Worm (Caenorhabditis elegans) whole organism, early embryonic: ENCODE measurements around the gene vab-1.

Experiments
- B0310.2 ChIP-seq: sonication (generic microtip); optimal IDR thresholded peaks from 2 replicates; lab custom pipeline; 2016; ENCODE audit warnings: mild to moderate bottlenecking, missing genetic modification characterization, missing compliant biosample characterization
- F13C5.2 ChIP-seq: sonication (generic microtip); optimal IDR thresholded peaks from 2 replicates; lab custom pipeline; 2017; ENCODE audit warnings: mild to moderate bottlenecking, missing genetic modification characterization, inconsistent platforms, missing compliant biosample characterization
- aly-1 ChIP-seq: sonication (generic microtip); optimal IDR thresholded peaks from 2 replicates; lab custom pipeline; 2016; ENCODE audit warnings: missing genetic modification characterization, missing compliant biosample characterization
- ama-1 ChIP-seq: fragments of 150-350 bp; optimal IDR thresholded peaks from 2 replicates; lab custom pipeline; 2014
- ceh-13 ChIP-seq: fragments of 200-800 bp; sonication (Bioruptor generic); optimal IDR thresholded peaks from 2 replicates; lab custom pipeline; 2018; ENCODE audit warnings: mild to moderate bottlenecking, missing genetic modification characterization, missing compliant biosample characterization
- ceh-36 ChIP-seq: sonication (generic microtip); optimal IDR thresholded peaks from 2 replicates; lab custom pipeline; 2016; ENCODE audit warnings: missing genetic modification characterization, inconsistent platforms, missing compliant biosample characterization
- ets-7 ChIP-seq: sonication (generic microtip); optimal IDR thresholded peaks from 2 replicates; lab custom pipeline; 2016; ENCODE audit warnings: missing genotype, missing genetic modification characterization, missing compliant biosample characterization
- flt-1 ChIP-seq: fragments of 200-800 bp; sonication (Bioruptor generic); IDR thresholded peaks from 2 replicates; pipeline ENCODE4 v1.3.6; 2022; ENCODE audit warnings: missing genetic modification characterization, missing compliant biosample characterization
- hmbx-1 ChIP-seq: sonication (generic microtip); optimal IDR thresholded peaks from 2 replicates; lab custom pipeline; 2016; ENCODE audit warnings: mild to moderate bottlenecking, missing genetic modification characterization, missing compliant biosample characterization
- hmg-4 ChIP-seq: fragments of 200-800 bp; sonication (Bioruptor generic); optimal IDR thresholded peaks from 2 replicates; lab custom pipeline; 2018; ENCODE audit warnings: mild to moderate bottlenecking, missing genetic modification characterization, missing compliant biosample characterization
- hnd-1 ChIP-seq: sonication (generic microtip); optimal IDR thresholded peaks from 2 replicates; lab custom pipeline; 2016; ENCODE audit warnings: missing genetic modification characterization, missing compliant biosample characterization
- pes-1 ChIP-seq: fragments of 200-800 bp; sonication (Bioruptor generic); IDR thresholded peaks from 2 replicates; pipeline ENCODE4 v1.3.6; 2022; ENCODE audit warnings: missing genetic modification reagents, missing genetic modification characterization, missing compliant biosample characterization
- scrt-1 ChIP-seq: fragments of 200-800 bp; sonication (Bioruptor generic); IDR thresholded peaks from 2 replicates; pipeline ENCODE4 v1.3.6; 2022; ENCODE audit warnings: missing genetic modification characterization, missing compliant biosample characterization
- sea-1 ChIP-seq: fragments of 200-800 bp; sonication (Bioruptor generic); conservative IDR thresholded peaks from 2 replicates; pipeline ENCODE4 v1.3.6; 2022; ENCODE audit warnings: missing genetic modification characterization, missing compliant biosample characterization
- tbx-11 ChIP-seq: fragments of 200-800 bp; sonication (Bioruptor generic); IDR thresholded peaks from 2 replicates; pipeline ENCODE4 v1.3.6; 2022; ENCODE audit warnings: missing genetic modification characterization, missing compliant biosample characterization
- tbx-37 ChIP-seq: fragments of 200-800 bp; sonication (Bioruptor generic); conservative IDR thresholded peaks from 2 replicates; pipeline ENCODE4 v1.3.6; 2022; ENCODE audit warnings: missing genetic modification reagents, missing genetic modification characterization, missing compliant biosample characterization
- tra-4 ChIP-seq: sonication (generic microtip); optimal IDR thresholded peaks from 2 replicates; lab custom pipeline; 2017; ENCODE audit warnings: missing genetic modification characterization, missing compliant biosample characterization

Gene vab-1

DNA sequence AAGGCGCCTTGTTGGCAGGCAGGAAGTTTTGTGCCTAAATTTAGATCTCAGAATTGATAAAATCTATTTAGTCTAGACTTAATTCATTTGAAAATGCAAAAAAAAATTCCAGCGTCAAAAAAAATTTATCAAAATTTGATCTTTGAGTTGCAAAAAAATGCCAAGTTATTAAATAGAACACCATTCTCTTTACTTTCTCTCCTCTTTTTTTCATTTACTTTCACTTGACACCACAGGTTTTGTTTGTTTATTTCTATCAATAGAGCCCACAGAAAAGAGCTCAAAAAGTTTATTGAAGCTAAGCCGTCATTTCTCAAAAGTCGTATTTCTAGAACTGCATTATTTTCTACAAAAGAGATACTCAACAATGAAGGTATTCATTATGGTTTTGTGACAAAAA, 40.9 kb downstream of the vab-1 start, which contains the start of gene pqn-35:
Gene pqn-35 (plus strand): TSS at position 301 of the 400 bp plus-strand sequence.
- TF ChIP-seq hmbx-1 (tag; lab: Kevin White, UChicago) (no peak), hnd-1 (tag; lab: Kevin White, UChicago) (no peak), ama-1 (lab: Kevin White, UChicago) (no peak), sea-1 (GFP tag; lab: Robert Waterston, UW) (no peak), B0310.2 (no peak), hmg-4 (GFP tag; lab: Kevin White, UChicago) (no peak), aly-1 (no peak), scrt-1 (GFP tag; lab: Robert Waterston, UW) (no peak), tbx-11 (GFP tag; lab: Robert Waterston, UW) (no peak), ceh-36 (tag; lab: Kevin White, UChicago) (no peak), tra-4 (no peak), flt-1 (GFP tag; lab: Robert Waterston, UW) (no peak), tbx-37 (no peak), ceh-13 (GFP tag; lab: Kevin White, UChicago) (no peak), pes-1 (GFP tag; lab: Robert Waterston, UW) (no peak), ets-7 (tag; lab: Kevin White, UChicago) (no peak), F13C5.2 (tag; lab: Kevin White, UChicago) (no peak)

DNA sequence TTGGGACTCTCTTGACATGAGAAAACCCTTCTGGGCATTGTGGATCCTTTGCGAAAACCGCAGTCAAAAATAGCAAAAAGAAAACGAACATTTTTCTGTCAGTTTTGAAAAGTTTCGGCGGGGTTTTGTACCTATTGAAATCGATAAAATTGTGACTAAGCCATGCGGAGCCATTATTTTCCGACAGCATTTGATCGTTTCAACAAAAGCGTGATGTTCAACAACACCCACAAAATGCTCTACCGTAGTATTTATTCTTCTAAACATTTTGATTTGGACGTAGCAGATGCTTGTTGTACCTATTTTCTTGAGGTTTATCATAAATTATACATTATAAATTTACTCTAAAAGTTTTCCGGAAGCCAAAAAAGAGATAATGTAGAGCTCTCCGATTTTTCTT, 44.6 kb downstream of the vab-1 start, which contains the start of gene clec-136:
Gene clec-136 (minus strand): TSS at position 101 of the 400 bp plus-strand sequence.
- TF ChIP-seq ceh-13 (GFP tag; lab: Kevin White, UChicago) (no peak), sea-1 (GFP tag; lab: Robert Waterston, UW) (no peak), aly-1 (no peak), hmg-4 (GFP tag; lab: Kevin White, UChicago) (no peak)

ce11 chrII:4617990-4618389, 46.2 kb downstream of the vab-1 start, which contains the start of gene clec-137:
Gene clec-137, minus strand, starts transcription at chrII:4618090.
- no peak for TF ChIP-seq hnd-1 (tag; lab: Kevin White, UChicago)
- no peak for TF ChIP-seq ceh-36 (tag; lab: Kevin White, UChicago)
- TF ChIP-seq B0310.2 = no peak
- no peak for TF ChIP-seq tbx-11 (GFP tag; lab: Robert Waterston, UW)
- TF ChIP-seq scrt-1 (GFP tag; lab: Robert Waterston, UW) = no peak
- TF ChIP-seq ceh-13 (GFP tag; lab: Kevin White, UChicago) = no peak
- no peak for TF ChIP-seq hmg-4 (GFP tag; lab: Kevin White, UChicago)
- TF ChIP-seq pes-1 (GFP tag; lab: Robert Waterston, UW) = no peak
- no peak for TF ChIP-seq tbx-37
- TF ChIP-seq hmbx-1 (tag; lab: Kevin White, UChicago) = no peak

- TF ChIP-seq tra-4 (no peak), scrt-1 (GFP tag; lab: Robert Waterston, UW) (no peak), ets-7 (tag; lab: Kevin White, UChicago) (no peak), tbx-11 (GFP tag; lab: Robert Waterston, UW) (no peak), B0310.2 (no peak), aly-1 (no peak)
These were observed 47.9 kb downstream of the vab-1 start, which contains the start of gene clec-138 for ce11 chrII:4619700-4620099. Gene clec-138, minus strand, starts transcription at chrII:4619800.

DNA sequence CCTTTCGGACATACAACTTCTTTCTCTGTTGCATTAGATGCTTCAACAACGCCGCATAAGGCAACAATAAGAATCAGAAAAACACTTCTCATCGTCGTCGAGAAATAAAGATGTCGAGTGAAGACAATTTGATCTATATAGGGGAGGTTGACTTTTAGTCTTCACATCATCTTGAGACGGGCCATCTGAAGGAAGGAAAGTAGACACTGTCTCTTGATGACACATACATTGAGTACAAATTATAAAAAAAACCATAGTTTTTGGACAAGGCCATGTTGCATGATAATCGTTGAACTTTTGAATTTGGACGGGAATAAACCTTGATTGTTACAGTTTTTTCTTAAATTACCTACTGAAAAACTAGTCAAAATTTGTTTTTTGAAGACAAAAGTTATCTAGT, 49.9 kb downstream of the vab-1 start, which contains the start of gene clec-139:
Gene clec-139 (minus strand): TSS at position 101 of the 400 bp plus-strand sequence.
- TF ChIP-seq ceh-36 (tag; lab: Kevin White, UChicago) (no peak), aly-1 (no peak), hmbx-1 (tag; lab: Kevin White, UChicago) (no peak), tbx-37 (no peak), scrt-1 (GFP tag; lab: Robert Waterston, UW) (no peak), B0310.2 (no peak), pes-1 (GFP tag; lab: Robert Waterston, UW) (no peak), ama-1 (lab: Kevin White, UChicago) (no peak), hnd-1 (tag; lab: Kevin White, UChicago) (no peak), ceh-13 (GFP tag; lab: Kevin White, UChicago) (no peak), flt-1 (GFP tag; lab: Robert Waterston, UW) (no peak), F13C5.2 (tag; lab: Kevin White, UChicago) (no peak), sea-1 (GFP tag; lab: Robert Waterston, UW) (no peak), tbx-11 (GFP tag; lab: Robert Waterston, UW) (no peak), hmg-4 (GFP tag; lab: Kevin White, UChicago) (no peak), tra-4 (no peak), ets-7 (tag; lab: Kevin White, UChicago) (no peak)

ce11 chrII:4626606-4627005, 54.8 kb downstream of the vab-1 start, which contains the start of gene F35D11.1:
Gene F35D11.1, plus strand, starts transcription at chrII:4626906.
- TF ChIP-seq hnd-1 (tag; lab: Kevin White, UChicago) = no peak
- TF ChIP-seq ets-7 (tag; lab: Kevin White, UChicago) = no peak
- no peak for TF ChIP-seq hmg-4 (GFP tag; lab: Kevin White, UChicago)
- TF ChIP-seq hmbx-1 (tag; lab: Kevin White, UChicago) = no peak
- no peak for TF ChIP-seq pes-1 (GFP tag; lab: Robert Waterston, UW)
- no peak for TF ChIP-seq sea-1 (GFP tag; lab: Robert Waterston, UW)
- TF ChIP-seq tbx-37 = no peak
- TF ChIP-seq flt-1 (GFP tag; lab: Robert Waterston, UW) = no peak
- TF ChIP-seq aly-1 = no peak
- no peak for TF ChIP-seq ceh-36 (tag; lab: Kevin White, UChicago)
- no peak for TF ChIP-seq B0310.2
- TF ChIP-seq ceh-13 (GFP tag; lab: Kevin White, UChicago) = no peak
- TF ChIP-seq scrt-1 (GFP tag; lab: Robert Waterston, UW) = no peak
- TF ChIP-seq tbx-11 (GFP tag; lab: Robert Waterston, UW) = no peak
- no peak for TF ChIP-seq tra-4

DNA sequence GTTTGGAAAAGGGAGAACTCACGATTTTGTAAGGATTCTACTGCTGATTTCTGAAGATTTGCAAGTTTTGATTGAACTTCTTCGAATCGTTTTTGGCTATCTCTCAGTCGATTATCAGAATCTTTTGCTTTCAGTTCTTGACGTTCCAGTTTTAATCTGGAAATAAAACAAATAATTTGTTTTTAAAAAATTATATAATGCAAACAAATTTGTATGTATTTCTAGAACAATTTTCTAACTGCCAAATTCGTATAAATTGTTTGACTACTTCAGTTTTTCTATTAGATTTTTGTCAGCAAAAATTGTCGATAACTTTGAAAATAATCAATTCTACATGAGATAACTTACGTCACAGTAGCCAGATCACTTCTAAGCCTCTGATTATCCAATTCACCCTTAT, 59.7 kb downstream of the vab-1 start:
- TF ChIP-seq tra-4 = no peak
- TF ChIP-seq B0310.2 = no peak
- no peak for TF ChIP-seq scrt-1 (GFP tag; lab: Robert Waterston, UW)
- no peak for TF ChIP-seq hnd-1 (tag; lab: Kevin White, UChicago)
- TF ChIP-seq ceh-36 (tag; lab: Kevin White, UChicago) = no peak
- TF ChIP-seq flt-1 (GFP tag; lab: Robert Waterston, UW) = no peak
- no peak for TF ChIP-seq F13C5.2 (tag; lab: Kevin White, UChicago)
- TF ChIP-seq pes-1 (GFP tag; lab: Robert Waterston, UW) = no peak
- TF ChIP-seq tbx-11 (GFP tag; lab: Robert Waterston, UW) = no peak
- TF ChIP-seq aly-1 = no peak
- no peak for TF ChIP-seq tbx-37
- TF ChIP-seq ets-7 (tag; lab: Kevin White, UChicago) = no peak
- no peak for TF ChIP-seq sea-1 (GFP tag; lab: Robert Waterston, UW)
- no peak for TF ChIP-seq hmbx-1 (tag; lab: Kevin White, UChicago)
